Worm (Caenorhabditis elegans): ENCODE data around the gene sdz-10.

ce11 chrII:2781355-2781754, 9.3 kb upstream of the sdz-10 start, which contains the start of gene F08D12.2:
- no peak for TF ChIP-seq W03F9.2 (tag; optimal IDR thresholded peaks at IDR 0.05)
- TF ChIP-seq dao-5 (tag; optimal IDR thresholded peaks at IDR 0.05), result no peak

All from whole organism, L4/young adult.